Worm (Caenorhabditis elegans) whole organism, L1 larva: ENCODE measurements around the gene E02H9.13.
A peak's percentile ranks its signal among the peaks of the same experiment; 100 is the strongest.
"Not testable (repeated sequence)": the region's sequence is repeated elsewhere in the genome, so short reads cannot be mapped to it uniquely, and the experiment has no call there.

Experiments
- C04F5.9 ChIP-seq: sonication (generic microtip); optimal IDR thresholded peaks from 2 replicates; lab custom pipeline; 2016; ENCODE audit warnings: missing genetic modification characterization, missing compliant biosample characterization
- C16A3.4 ChIP-seq: fragments of 150-350 bp; optimal IDR thresholded peaks from 2 replicates; lab custom pipeline; 2014; ENCODE audit warnings: missing biosample characterization, missing genetic modification characterization
- Y116A8C.19 ChIP-seq: sonication (generic microtip); optimal IDR thresholded peaks from 2 replicates; lab custom pipeline; 2016; ENCODE audit warnings: missing compliant biosample characterization, missing genetic modification characterization, borderline replicate concordance
- ama-1 ChIP-seq: fragments of 150-350 bp; optimal IDR thresholded peaks from 2 replicates; lab custom pipeline; 2014
- blmp-1 ChIP-seq: fragments of 150-350 bp; optimal IDR thresholded peaks from 2 replicates; lab custom pipeline; 2014; ENCODE audit warnings: missing biosample characterization, missing genetic modification characterization
- ceh-8 ChIP-seq: fragments of 200-800 bp; sonication (Bioruptor generic); optimal IDR thresholded peaks from 2 replicates; lab custom pipeline; 2018; ENCODE audit warnings: mild to moderate bottlenecking, missing genetic modification characterization, moderate library complexity, missing compliant biosample characterization
- ceh-82 ChIP-seq, 3 experiments: fragments of 150-350 bp in 1 of 3; sonication (generic microtip) in 2 of 3; optimal IDR thresholded peaks; 2 replicates each; lab custom pipeline; 2014 to 2017; ENCODE audit warnings: missing biosample characterization in 3 of 3, missing genetic modification characterization in 3 of 3
- ces-1 ChIP-seq: fragments of 150-350 bp; optimal IDR thresholded peaks from 2 replicates; lab custom pipeline; 2014; ENCODE audit warnings: missing biosample characterization, missing genetic modification reagents, missing genetic modification characterization
- dsc-1 ChIP-seq: sonication (generic microtip); optimal IDR thresholded peaks from 2 replicates; lab custom pipeline; 2016; ENCODE audit warnings: mild to moderate bottlenecking, missing genetic modification characterization, missing compliant biosample characterization
- efl-1 ChIP-seq, 4 experiments: fragments of 150-350 bp; optimal IDR thresholded peaks in 3 of 4; peaks in 1 of 4; 1 replicate in 1 of 4; 2 replicates in 3 of 4; lab custom pipeline; 2014; ENCODE audit warnings: missing biosample characterization in 2 of 4, missing genetic modification characterization in 2 of 4, missing genetic modification reagents in 2 of 4
- efl-3 ChIP-seq: fragments of 200-800 bp; sonication (Bioruptor generic); optimal IDR thresholded peaks from 2 replicates; lab custom pipeline; 2018; ENCODE audit warnings: mild to moderate bottlenecking, missing genetic modification characterization, missing compliant biosample characterization
- egl-27 ChIP-seq, 2 experiments: fragments of 150-350 bp in 1 of 2; sonication (generic microtip); optimal IDR thresholded peaks; 3 replicates each; lab custom pipeline; 2017 to 2018; ENCODE audit warnings: missing biosample characterization in 2 of 2, missing genetic modification characterization in 2 of 2, missing genetic modification reagents in 2 of 2
- elt-2 ChIP-seq: sonication (generic microtip); optimal IDR thresholded peaks from 2 replicates; lab custom pipeline; 2016; ENCODE audit warnings: missing genetic modification characterization, mild to moderate bottlenecking, inconsistent platforms, missing compliant biosample characterization, missing genetic modification reagents
- ets-5 ChIP-seq: fragments of 200-800 bp; sonication (Bioruptor generic); IDR thresholded peaks from 2 replicates; pipeline ENCODE4 v1.3.6; 2022; ENCODE audit warnings: missing genetic modification characterization, missing compliant biosample characterization
- grh-1 ChIP-seq: fragments of 200-800 bp; sonication (Bioruptor generic); IDR thresholded peaks from 2 replicates; pipeline ENCODE4 v1.3.6; 2022; ENCODE audit warnings: missing genetic modification reagents, missing genetic modification characterization, missing compliant biosample characterization
- jun-1 ChIP-seq: fragments of 150-350 bp; optimal IDR thresholded peaks from 2 replicates; lab custom pipeline; 2014; ENCODE audit warnings: missing biosample characterization, missing genetic modification reagents, missing genetic modification characterization
- lin-35 ChIP-seq, 2 experiments: fragments of 150-350 bp; optimal IDR thresholded peaks; 2 replicates each; lab custom pipeline; 2014; ENCODE audit warnings: missing biosample characterization in 2 of 2, missing genetic modification characterization in 2 of 2, missing genetic modification reagents in 2 of 2
- lsy-2 ChIP-seq, 2 experiments: fragments of 150-350 bp; optimal IDR thresholded peaks; 2 replicates each; lab custom pipeline; 2014; ENCODE audit warnings: missing biosample characterization in 2 of 2, missing genetic modification characterization in 2 of 2
- mep-1 ChIP-seq: fragments of 150-350 bp; optimal IDR thresholded peaks from 2 replicates; lab custom pipeline; 2014; ENCODE audit warnings: missing biosample characterization, missing genetic modification characterization
- nhr-28 ChIP-seq: fragments of 150-350 bp; optimal IDR thresholded peaks from 2 replicates; lab custom pipeline; 2014; ENCODE audit warnings: missing biosample characterization, missing genetic modification characterization
- nhr-84 ChIP-seq: sonication (generic microtip); optimal IDR thresholded peaks from 2 replicates; lab custom pipeline; 2017; ENCODE audit warnings: missing biosample characterization, missing genetic modification characterization
- nhr-85 ChIP-seq: sonication (generic microtip); peaks from one replicate; lab custom pipeline; 2016; ENCODE audit warnings: missing genetic modification characterization, inconsistent platforms, missing compliant biosample characterization
- pag-3 ChIP-seq: sonication (generic microtip); optimal IDR thresholded peaks from 2 replicates; lab custom pipeline; 2017; ENCODE audit warnings: missing genetic modification characterization, mild to moderate bottlenecking, missing compliant biosample characterization, antibody characterized with exemption, borderline replicate concordance; ENCODE audit not compliant: insufficient read depth
- pax-3 ChIP-seq: fragments of 200-800 bp; sonication (Bioruptor generic); optimal IDR thresholded peaks from 2 replicates; lab custom pipeline; 2018; ENCODE audit warnings: mild to moderate bottlenecking, missing genetic modification characterization, moderate library complexity, missing compliant biosample characterization
- rnt-1 ChIP-seq: sonication (generic microtip); optimal IDR thresholded peaks from 2 replicates; lab custom pipeline; 2016; ENCODE audit warnings: mild to moderate bottlenecking, missing genetic modification characterization, moderate library complexity, missing compliant biosample characterization
- skn-1 ChIP-seq: fragments of 150-350 bp; optimal IDR thresholded peaks from 2 replicates; lab custom pipeline; 2014; ENCODE audit warnings: missing biosample characterization, missing genetic modification characterization
- snpc-4 ChIP-seq: fragments of 150-350 bp; optimal IDR thresholded peaks from 2 replicates; lab custom pipeline; 2014; ENCODE audit warnings: missing biosample characterization, missing genetic modification characterization
- snu-23 ChIP-seq: sonication (generic microtip); optimal IDR thresholded peaks from 2 replicates; lab custom pipeline; 2016; ENCODE audit warnings: missing genetic modification characterization, missing compliant biosample characterization
- sup-37 ChIP-seq: fragments of 200-800 bp; sonication (Bioruptor generic); optimal IDR thresholded peaks from 2 replicates; lab custom pipeline; 2018; ENCODE audit warnings: mild to moderate bottlenecking, missing genetic modification characterization, missing compliant biosample characterization
- tbx-2 ChIP-seq: sonication (generic microtip); optimal IDR thresholded peaks from 2 replicates; lab custom pipeline; 2016; ENCODE audit warnings: missing genetic modification characterization, missing compliant biosample characterization
- tlp-1 ChIP-seq: fragments of 150-350 bp; optimal IDR thresholded peaks from 2 replicates; lab custom pipeline; 2014; ENCODE audit warnings: missing biosample characterization, missing genetic modification characterization
- unc-30 ChIP-seq: sonication (generic microtip); optimal IDR thresholded peaks from 2 replicates; lab custom pipeline; 2017; ENCODE audit warnings: missing biosample characterization, missing genetic modification characterization

The E02H9.13 gene

DNA sequence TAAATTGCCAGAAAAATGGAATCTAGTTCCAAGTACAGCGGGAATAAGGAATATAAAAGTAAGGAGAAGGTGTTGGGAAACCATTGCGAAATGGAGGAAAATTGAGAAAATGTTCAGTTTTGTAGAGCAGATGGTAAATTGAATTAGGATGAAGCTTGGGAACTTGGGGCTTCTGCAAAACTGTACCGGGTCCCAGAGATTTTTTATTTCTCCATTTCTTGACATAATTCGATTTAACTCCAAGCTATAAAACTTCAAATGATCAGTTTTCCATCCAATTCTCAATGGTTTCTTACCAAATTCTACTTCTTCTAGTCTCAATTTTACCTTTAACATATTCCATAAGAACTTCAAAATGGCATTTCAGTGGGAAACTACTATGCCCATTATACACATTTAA is 29.7 kb upstream of the E02H9.13 start, which contains the start of the genes E02H9.9 and E02H9.1:
Gene E02H9.9, minus strand, starts transcription at position 101 of the 400 bp plus-strand sequence.
Gene E02H9.1, plus strand, starts transcription at position 285 of the 400 bp plus-strand sequence.
- TF ChIP-seq ceh-8 (no peak), pax-3 (tag; lab: Kevin White, UChicago) (no peak), ces-1 (GFP tag; lab: Kevin White, UChicago) (no peak), snu-23 (GFP tag; lab: Kevin White, UChicago) (no peak), nhr-28 (tag; lab: Kevin White, UChicago) (no peak), rnt-1 (no peak), C04F5.9 (no peak), unc-30 (tag; lab: Kevin White, UChicago) (no peak), jun-1 (no peak), sup-37 (GFP tag; lab: Kevin White, UChicago) (no peak), grh-1 (GFP tag; lab: Robert Waterston, UW) (no peak), tbx-2 (tag; lab: Kevin White, UChicago) (no peak), dsc-1 (tag; lab: Kevin White, UChicago) (no peak), pag-3 (no peak), C16A3.4 (no peak), Y116A8C.19 (no peak), tlp-1 (tag; lab: Kevin White, UChicago) (no peak), ceh-82 (tag; optimal IDR thresholded peaks at IDR 0.05; lab: Kevin White, UChicago) (no peak), efl-3 (GFP tag; lab: Kevin White, UChicago) (no peak)
- TF ChIP-seq, all 84 proteins: peak for 0

DNA sequence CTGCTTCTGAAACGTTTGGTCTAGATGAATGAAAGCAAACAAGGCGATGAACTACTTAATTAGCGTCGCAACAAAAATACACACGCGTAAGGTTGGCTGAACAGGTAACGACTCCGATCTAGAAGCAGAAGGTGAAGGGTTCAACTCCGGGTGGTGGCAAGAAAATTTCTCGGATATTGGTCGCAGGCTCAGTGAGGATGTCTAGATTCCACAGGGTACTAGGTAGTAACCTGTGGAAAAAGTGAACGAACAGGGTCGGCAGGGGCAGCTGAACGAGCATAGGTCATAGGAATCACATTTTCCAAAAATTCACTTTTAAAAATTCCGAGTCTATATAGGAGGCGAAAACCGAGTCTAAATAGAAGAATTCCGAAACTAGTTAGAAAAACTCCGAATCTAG is 21.9 kb upstream of the E02H9.13 start:
- TF ChIP-seq efl-1 (optimal IDR thresholded peaks at IDR 0.05; lab: Kevin White, UChicago) = not testable (repeated sequence)
- peak in 1 of 2 experiments; percentile 9 for TF ChIP-seq efl-1 (GFP tag; optimal IDR thresholded peaks at IDR 0.05 in 1 of 2; lab: Kevin White, UChicago)

- not testable (repeated sequence) for TF ChIP-seq C16A3.4, snpc-4, skn-1
- TF ChIP-seq, all 84 proteins: peak for 0; not testable (repeated sequence) for 84
These were observed 20.2 kb upstream of the E02H9.13 start, which contains the start of gene E02H9.3 for ce11 chrIII:2458742-2459141. Gene E02H9.3, plus strand, starts transcription at chrIII:2459042.

ce11 chrIII:2454757-2455306 is 16.3 kb upstream of the E02H9.13 start, which contains the start of gene nhr-121:
Gene nhr-121, minus strand, starts transcription at chrIII:2454807.
- no peak for TF ChIP-seq mep-1 (tag; lab: Kevin White, UChicago)
- peak in 1 of 2 experiments; percentile 37 for TF ChIP-seq lin-35 (GFP tag; optimal IDR thresholded peaks at IDR 0.05; lab: Kevin White, UChicago)
- TF ChIP-seq elt-2 (tag; lab: Kevin White, UChicago) = peak; percentile 63

DNA sequence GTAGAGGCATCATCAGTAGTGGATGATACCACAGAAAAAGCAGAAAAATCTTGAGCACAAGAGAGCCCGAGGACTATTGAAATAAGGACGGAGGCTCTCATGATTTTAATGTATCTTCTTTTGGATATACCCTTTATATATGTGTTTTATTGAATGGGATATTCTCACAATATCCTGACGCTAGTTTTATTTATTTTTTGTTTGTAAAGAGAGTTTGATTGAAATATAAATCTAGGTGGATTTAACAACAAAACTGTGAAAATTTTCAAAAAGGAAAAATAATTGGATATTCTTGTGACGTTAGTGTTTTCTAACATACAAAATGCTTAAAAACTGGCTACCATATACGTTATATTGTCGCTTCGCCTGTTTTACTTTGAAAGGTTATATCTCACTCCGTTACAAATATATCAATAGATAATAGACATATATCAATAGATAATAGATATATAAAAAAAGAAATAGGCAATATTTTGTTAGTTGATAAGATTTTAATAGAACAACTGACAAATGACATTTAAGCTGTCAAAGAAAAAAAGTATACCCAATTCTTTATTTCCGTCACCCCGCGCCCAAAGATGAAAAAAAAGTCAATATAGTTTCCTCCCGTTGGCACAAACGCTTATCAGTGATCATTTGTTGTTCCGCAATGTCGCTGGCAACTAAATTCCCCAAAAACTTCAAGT is 7.2 kb upstream of the E02H9.13 start, which contains the start of the genes E02H9.7 and klo-2:
Gene E02H9.7, minus strand, starts transcription at position 101 of the 686 bp plus-strand sequence.
Gene klo-2, plus strand, starts transcription at position 636 of the 686 bp plus-strand sequence.
- TF ChIP-seq nhr-84 (tag; lab: Kevin White, UChicago) (no peak), lsy-2 (tag; optimal IDR thresholded peaks at IDR 0.05; lab: Kevin White, UChicago) (no peak), nhr-85 (tag; lab: Kevin White, UChicago) (no peak), C04F5.9 (no peak), ama-1 (no peak), tbx-2 (tag; lab: Kevin White, UChicago) (no peak), ets-5 (no peak), blmp-1 (no peak), jun-1 (no peak), egl-27 (tag; optimal IDR thresholded peaks at IDR 0.05; lab: Kevin White, UChicago) (no peak), ceh-8 (no peak), dsc-1 (tag; lab: Kevin White, UChicago) (no peak), ceh-82 (tag; optimal IDR thresholded peaks at IDR 0.05; lab: Kevin White, UChicago) (no peak)
